Worm (Caenorhabditis elegans): ENCODE data around the gene T01G5.6.

- TF ChIP-seq lsy-2 (tag; optimal IDR thresholded peaks at IDR 0.05) (no peak), nhr-237 (tag; optimal IDR thresholded peaks at IDR 0.05) (no peak), lin-13 (tag; optimal IDR thresholded peaks at IDR 0.05) (no peak)
These were observed 36.8 kb upstream of the T01G5.6 start, which contains the start of gene T09F5.2 for ce11 chrV:15150661-15151060.
